Fruit fly (Drosophila melanogaster) whole organism, embryonic: ENCODE data around the gene CG8665.

Source experiments
- Bdp1 ChIP-seq: fragments of 200-800 bp; sonication (Bioruptor generic); optimal IDR thresholded peaks from 3 replicates; lab custom pipeline; 2016; ENCODE audit warnings: missing biosample characterization, missing genetic modification characterization
- CG10979 ChIP-seq: fragments of 200-800 bp; sonication (Bioruptor generic); optimal IDR thresholded peaks from 2 replicates; lab custom pipeline; 2018; ENCODE audit warnings: missing biosample characterization, mild to moderate bottlenecking, missing genetic modification characterization, moderate library complexity
- CG12155 ChIP-seq: fragments of 200-800 bp; sonication (Bioruptor generic); optimal IDR thresholded peaks from 3 replicates; lab custom pipeline; 2016; ENCODE audit warnings: missing biosample characterization, missing genetic modification characterization
- CG12942 ChIP-seq: fragments of 200-800 bp; sonication (Bioruptor generic); optimal IDR thresholded peaks from 3 replicates; lab custom pipeline; 2016; ENCODE audit warnings: missing biosample characterization, missing genetic modification characterization
- CG13624 ChIP-seq: fragments of 200-800 bp; sonication (Bioruptor generic); optimal IDR thresholded peaks from 2 replicates; lab custom pipeline; 2016; ENCODE audit warnings: missing biosample characterization, missing genetic modification characterization
- CG14965 ChIP-seq: fragments of 200-800 bp; sonication (Bioruptor generic); optimal IDR thresholded peaks from 2 replicates; lab custom pipeline; 2016; ENCODE audit warnings: missing biosample characterization, missing genetic modification characterization, borderline replicate concordance
- CG1529 ChIP-seq: fragments of 200-800 bp; sonication (Bioruptor generic); optimal IDR thresholded peaks from 3 replicates; lab custom pipeline; 2018; ENCODE audit warnings: missing biosample characterization, missing genetic modification characterization
- CG17361 ChIP-seq: fragments of 200-800 bp; sonication (Bioruptor generic); IDR thresholded peaks from 3 replicates; pipeline ENCODE4 v1.3.6; 2022; ENCODE audit warnings: missing biosample characterization, missing genetic modification characterization
- CG17912 ChIP-seq: fragments of 200-800 bp; sonication (Bioruptor generic); optimal IDR thresholded peaks from 2 replicates; lab custom pipeline; 2018; ENCODE audit warnings: missing biosample characterization, mild to moderate bottlenecking, missing genetic modification characterization
- CG2678 ChIP-seq: fragments of 200-800 bp; sonication (Bioruptor generic); optimal IDR thresholded peaks from 3 replicates; lab custom pipeline; 2019; ENCODE audit warnings: missing biosample characterization, mild to moderate bottlenecking, missing genetic modification characterization, moderate library complexity
- CG42726 ChIP-seq: fragments of 200-800 bp; sonication (Bioruptor generic); IDR thresholded peaks from 2 replicates; pipeline ENCODE4 v1.3.6; 2022; ENCODE audit warnings: missing biosample characterization, missing genetic modification characterization; ENCODE audit not compliant: partially characterized antibody
- CG6272 ChIP-seq: fragments of 200-800 bp; sonication (Bioruptor generic); IDR thresholded peaks from 2 replicates; pipeline ENCODE4 v1.3.6; 2022; ENCODE audit warnings: missing biosample characterization, missing genetic modification characterization
- CG7963 ChIP-seq: fragments of 200-800 bp; sonication (Bioruptor generic); IDR thresholded peaks from 3 replicates; pipeline ENCODE4 v1.3.6; 2022; ENCODE audit warnings: missing biosample characterization, missing genetic modification characterization; ENCODE audit not compliant: partially characterized antibody
- CG8290 ChIP-seq, 3 experiments: fragments of 200-800 bp; sonication (Bioruptor generic); optimal IDR thresholded peaks; 2 replicates each; lab custom pipeline; 2016 to 2019; ENCODE audit warnings: missing biosample characterization in 3 of 3, missing genetic modification characterization in 3 of 3, mild to moderate bottlenecking in 2 of 3, moderate library complexity in 1 of 3
- CG8478 ChIP-seq: fragments of >200 bp; optimal IDR thresholded peaks from 2 replicates; lab custom pipeline; 2018
- CG9817 ChIP-seq: fragments of 200-800 bp; sonication (Bioruptor generic); optimal IDR thresholded peaks from 2 replicates; lab custom pipeline; 2018; ENCODE audit warnings: missing biosample characterization, mild to moderate bottlenecking, missing genetic modification characterization, moderate library complexity
- CTCF ChIP-seq: fragments of 200-800 bp; sonication (Bioruptor generic); optimal IDR thresholded peaks from 2 replicates; lab custom pipeline; 2017; ENCODE audit warnings: missing biosample characterization, mild to moderate bottlenecking, missing genetic modification characterization, moderate library complexity
- Camta ChIP-seq: fragments of 200-800 bp; sonication (Bioruptor generic); optimal IDR thresholded peaks from 2 replicates; lab custom pipeline; 2016; ENCODE audit warnings: missing biosample characterization, missing genetic modification characterization
- Dip3 ChIP-seq: fragments of 200-800 bp; sonication (Bioruptor generic); optimal IDR thresholded peaks from 3 replicates; lab custom pipeline; 2016; ENCODE audit warnings: missing biosample characterization, missing genetic modification characterization
- Doc2 ChIP-seq: fragments of 200-800 bp; sonication (Bioruptor generic); IDR thresholded peaks from 2 replicates; pipeline ENCODE4 v1.3.6; 2022; ENCODE audit warnings: missing biosample characterization, missing genetic modification characterization
- E2f2 ChIP-seq: fragments of 200-800 bp; sonication (Bioruptor generic); IDR thresholded peaks from 2 replicates; pipeline ENCODE4 v1.3.6; 2022; ENCODE audit warnings: missing biosample characterization, missing genetic modification characterization
- Meics ChIP-seq: fragments of 200-800 bp; sonication (Bioruptor generic); optimal IDR thresholded peaks from 2 replicates; lab custom pipeline; 2017; ENCODE audit warnings: missing biosample characterization, mild to moderate bottlenecking, missing genetic modification characterization
- NC2α ChIP-seq: fragments of 200-800 bp; sonication (Bioruptor generic); optimal IDR thresholded peaks from 2 replicates; lab custom pipeline; 2016; ENCODE audit warnings: missing biosample characterization, missing genetic modification characterization
- NFAT ChIP-seq: fragments of 200-800 bp; sonication (Bioruptor generic); IDR thresholded peaks from 2 replicates; pipeline ENCODE4 v1.3.6; 2022; ENCODE audit warnings: missing biosample characterization, missing genetic modification characterization
- Nf-YC ChIP-seq: fragments of 200-800 bp; optimal IDR thresholded peaks from 3 replicates; lab custom pipeline; 2019; ENCODE audit warnings: missing biosample characterization, mild to moderate bottlenecking, missing genetic modification characterization, moderate library complexity
- Poxn ChIP-seq: fragments of 200-800 bp; sonication (Bioruptor generic); IDR thresholded peaks from 2 replicates; pipeline ENCODE4 v1.3.6; 2022; ENCODE audit warnings: missing biosample characterization, missing genetic modification characterization
- Rfx ChIP-seq: fragments of 200-800 bp; sonication (Bioruptor generic); IDR thresholded peaks from 2 replicates; pipeline ENCODE4 v1.3.6; 2022; ENCODE audit warnings: missing biosample characterization, missing genetic modification characterization
- Spps ChIP-seq: fragments of 200-800 bp; sonication (Bioruptor generic); optimal IDR thresholded peaks from 2 replicates; lab custom pipeline; 2018; ENCODE audit warnings: missing biosample characterization, mild to moderate bottlenecking, missing genetic modification characterization
- Xbp1 ChIP-seq: fragments of 200-800 bp; sonication (Bioruptor generic); optimal IDR thresholded peaks from 3 replicates; lab custom pipeline; 2016; ENCODE audit warnings: missing biosample characterization, mild to moderate bottlenecking, missing genetic modification characterization
- Xrp1 ChIP-seq: fragments of 200-800 bp; sonication (Bioruptor generic); IDR thresholded peaks from 2 replicates; pipeline ENCODE4 v1.3.6; 2022; ENCODE audit warnings: missing biosample characterization, missing genetic modification characterization
- btn ChIP-seq: fragments of 200-800 bp; sonication (Bioruptor generic); optimal IDR thresholded peaks from 2 replicates; lab custom pipeline; 2016; ENCODE audit warnings: missing biosample characterization, missing genetic modification characterization
- caup ChIP-seq: fragments of 200-800 bp; sonication (Bioruptor generic); optimal IDR thresholded peaks from 3 replicates; lab custom pipeline; 2017; ENCODE audit warnings: missing biosample characterization, mild to moderate bottlenecking, missing genetic modification characterization, moderate library complexity; ENCODE audit not compliant: severe bottlenecking
- ci ChIP-seq: fragments of 200-800 bp; sonication (Bioruptor generic); IDR thresholded peaks from 3 replicates; pipeline ENCODE4 v1.3.6; 2022; ENCODE audit warnings: missing biosample characterization, missing genetic modification characterization
- eyg ChIP-seq: fragments of 200-800 bp; sonication (Bioruptor generic); optimal IDR thresholded peaks from 3 replicates; lab custom pipeline; 2016; ENCODE audit warnings: missing biosample characterization, missing genetic modification characterization
- grn ChIP-seq: fragments of 200-800 bp; sonication (Bioruptor generic); optimal IDR thresholded peaks from 3 replicates; lab custom pipeline; 2017; ENCODE audit warnings: missing biosample characterization, missing genetic modification characterization
- gsb-n ChIP-seq: fragments of 200-800 bp; sonication (Bioruptor generic); optimal IDR thresholded peaks from 3 replicates; lab custom pipeline; 2018; ENCODE audit warnings: missing biosample characterization, mild to moderate bottlenecking, missing genetic modification characterization
- h ChIP-seq: fragments of >200 bp; optimal IDR thresholded peaks from 2 replicates; lab custom pipeline; 2017
- hb ChIP-seq: fragments of 200-800 bp; sonication (Bioruptor generic); IDR thresholded peaks from 3 replicates; pipeline ENCODE4 v1.3.6; 2022; ENCODE audit warnings: missing biosample characterization, missing genetic modification characterization; ENCODE audit not compliant: partially characterized antibody
- knrl ChIP-seq: fragments of 200-800 bp; sonication (Bioruptor generic); IDR thresholded peaks from 3 replicates; pipeline ENCODE4 v1.3.6; 2022; ENCODE audit warnings: missing biosample characterization, missing genetic modification characterization; ENCODE audit not compliant: partially characterized antibody
- lov ChIP-seq, 2 experiments: fragments of 200-800 bp in 1 of 2; fragments of >200 bp in 1 of 2; sonication (Bioruptor generic) in 1 of 2; IDR thresholded peaks in 1 of 2; optimal IDR thresholded peaks in 1 of 2; 2 replicates in 1 of 2; 3 replicates in 1 of 2; pipeline versions ENCODE4 v1.3.6 to Lab custom; 2017 to 2022; ENCODE audit warnings: missing biosample characterization in 1 of 2, missing genetic modification characterization in 1 of 2
- mam ChIP-seq: fragments of 200-800 bp; sonication (Bioruptor generic); optimal IDR thresholded peaks from 3 replicates; lab custom pipeline; 2016; ENCODE audit warnings: missing biosample characterization, missing genetic modification characterization
- phol ChIP-seq: fragments of 200-800 bp; sonication (Bioruptor generic); optimal IDR thresholded peaks from 3 replicates; lab custom pipeline; 2018; ENCODE audit warnings: missing biosample characterization, mild to moderate bottlenecking, missing genetic modification characterization, moderate library complexity
- pita ChIP-seq: fragments of 200-800 bp; sonication (Bioruptor generic); optimal IDR thresholded peaks from 2 replicates; lab custom pipeline; 2017; ENCODE audit warnings: missing biosample characterization, mild to moderate bottlenecking, missing genetic modification characterization
- pzg ChIP-seq: fragments of 200-800 bp; sonication (Bioruptor generic); optimal IDR thresholded peaks from 3 replicates; lab custom pipeline; 2018; ENCODE audit warnings: missing biosample characterization, mild to moderate bottlenecking, missing genetic modification characterization, moderate library complexity
- ro ChIP-seq: fragments of 200-800 bp; sonication (Bioruptor generic); IDR thresholded peaks from 2 replicates; pipeline ENCODE4 v1.3.6; 2022; ENCODE audit warnings: missing biosample characterization, missing genetic modification characterization
- sens-2 ChIP-seq: fragments of 200-800 bp; sonication (Bioruptor generic); IDR thresholded peaks from 2 replicates; pipeline ENCODE4 v1.3.6; 2022; ENCODE audit warnings: missing biosample characterization, missing genetic modification characterization
- sisA ChIP-seq: fragments of 200-800 bp; sonication (Bioruptor generic); IDR thresholded peaks from 2 replicates; pipeline ENCODE4 v1.3.6; 2022; ENCODE audit warnings: missing biosample characterization, missing genetic modification characterization
- sqz ChIP-seq: fragments of 200-800 bp; sonication (Bioruptor generic); optimal IDR thresholded peaks from 3 replicates; lab custom pipeline; 2018; ENCODE audit warnings: missing biosample characterization, mild to moderate bottlenecking, missing genetic modification characterization
- tll ChIP-seq, 2 experiments: fragments of 200-800 bp in 1 of 2; fragments of >200 bp in 1 of 2; sonication (Bioruptor generic) in 1 of 2; optimal IDR thresholded peaks; 2 replicates each; lab custom pipeline; 2017 to 2019; ENCODE audit warnings: missing biosample characterization in 2 of 2, missing genetic modification characterization in 2 of 2, mild to moderate bottlenecking in 1 of 2, moderate library complexity in 1 of 2
- ttk ChIP-seq: fragments of 200-800 bp; sonication (Bioruptor generic); IDR thresholded peaks from 2 replicates; pipeline ENCODE4 v2.1.2; 2022; ENCODE audit warnings: missing biosample characterization, missing genetic modification characterization
- unc-4 ChIP-seq: fragments of 200-800 bp; sonication (Bioruptor generic); IDR thresholded peaks from 2 replicates; pipeline ENCODE4 v1.3.6; 2022; ENCODE audit warnings: missing biosample characterization, missing genetic modification characterization; ENCODE audit not compliant: partially characterized antibody
- unpg ChIP-seq: fragments of 200-800 bp; sonication (Bioruptor generic); optimal IDR thresholded peaks from 3 replicates; lab custom pipeline; 2018; ENCODE audit warnings: missing biosample characterization, mild to moderate bottlenecking, missing genetic modification characterization, moderate library complexity

The CG8665 gene

DNA sequence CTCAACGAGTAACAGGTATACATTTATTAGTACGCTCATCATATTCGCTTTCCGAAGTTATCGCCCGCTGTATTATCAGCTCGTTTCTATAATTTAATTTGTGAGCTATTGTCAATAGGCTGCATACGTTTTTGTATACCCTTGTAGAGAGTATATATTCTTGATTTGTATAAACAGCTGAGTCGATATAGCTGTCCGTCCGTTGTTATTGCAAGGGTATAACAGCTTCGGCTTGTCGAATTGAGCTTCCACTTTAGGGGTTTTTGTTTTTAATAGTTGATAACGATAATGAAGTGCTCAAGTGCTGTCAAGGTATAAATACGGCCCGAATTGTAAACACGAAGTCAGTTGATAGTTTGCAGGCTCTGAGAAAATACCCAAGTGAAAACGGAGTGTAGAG is at the start of gene CG8665 (continued):
- no peak for TF ChIP-seq pita (GFP tag; lab: Kevin White, UChicago)
- peak; percentile 38 for TF ChIP-seq caup (GFP tag; lab: Kevin White, UChicago)
- TF ChIP-seq CG1529: no peak
- TF ChIP-seq Camta (GFP tag; lab: Kevin White, UChicago): no peak
- TF ChIP-seq knrl: no peak
- peak; percentile 68 for TF ChIP-seq CG2678
- no peak for TF ChIP-seq hb
- no peak for TF ChIP-seq CG10979 (tag; lab: Kevin White, UChicago)
- TF ChIP-seq ro (GFP tag; lab: Robert Waterston, UW): no peak
- TF ChIP-seq pzg (GFP tag; lab: Kevin White, UChicago): no peak
- no peak for TF ChIP-seq lov (optimal IDR thresholded peaks at IDR 0.05; lab: Kevin White, UChicago)
- TF ChIP-seq lov (GFP tag; IDR thresholded peaks at IDR 0.05; lab: Robert Waterston, UW): no peak
- no peak for TF ChIP-seq CG17361 (GFP tag; lab: Robert Waterston, UW)
- peak; percentile 12 for TF ChIP-seq gsb-n
- no peak for TF ChIP-seq Doc2 (GFP tag; lab: Robert Waterston, UW)
- TF ChIP-seq unpg (GFP tag; lab: Kevin White, UChicago): peak; percentile 60
- TF ChIP-seq E2f2 (GFP tag; lab: Robert Waterston, UW): no peak
- peak; percentile 70 for TF ChIP-seq CG13624 (GFP tag; lab: Kevin White, UChicago)
- no peak for TF ChIP-seq grn (GFP tag; lab: Kevin White, UChicago)
- TF ChIP-seq phol (tag; lab: Kevin White, UChicago): no peak
- TF ChIP-seq Spps (tag; lab: Kevin White, UChicago): no peak
- TF ChIP-seq CG9817 (tag; lab: Kevin White, UChicago): peak; percentile 53
- TF ChIP-seq Dip3 (GFP tag; lab: Kevin White, UChicago): peak; percentile 38
- TF ChIP-seq btn (GFP tag; lab: Kevin White, UChicago): no peak
- TF ChIP-seq Rfx (GFP tag; lab: Robert Waterston, UW): peak; percentile 67
- no peak for TF ChIP-seq Poxn (GFP tag; lab: Robert Waterston, UW)
- no peak for TF ChIP-seq CG8478 (lab: Kevin White, UChicago)
- no peak for TF ChIP-seq CG42726 (GFP tag; lab: Robert Waterston, UW)
- no peak for TF ChIP-seq sqz (GFP tag; lab: Kevin White, UChicago)
- peak; percentile 51 for TF ChIP-seq Meics
- TF ChIP-seq h (lab: Kevin White, UChicago): no peak
- no peak for TF ChIP-seq CG14965 (GFP tag; lab: Kevin White, UChicago)
- TF ChIP-seq ttk (GFP tag; lab: Robert Waterston, UW): no peak
- peak; percentile 41 for TF ChIP-seq Xbp1 (GFP tag; lab: Kevin White, UChicago)
- no peak for TF ChIP-seq unc-4 (GFP tag; lab: Robert Waterston, UW)
- peak; percentile 22 for TF ChIP-seq eyg
- peak; percentile 34; the same call in 1 of the 2 replicates for TF ChIP-seq NFAT (GFP tag; lab: Robert Waterston, UW)
- TF ChIP-seq CG6272 (GFP tag; lab: Robert Waterston, UW): no peak
- TF ChIP-seq sens-2: no peak
- TF ChIP-seq CG7963 (GFP tag; lab: Robert Waterston, UW): no peak
- no peak for TF ChIP-seq Xrp1 (GFP tag; lab: Robert Waterston, UW)
- TF ChIP-seq CG12155 (GFP tag; lab: Kevin White, UChicago): peak; percentile 33
- peak; percentile 15 for TF ChIP-seq NC2α (GFP tag; lab: Kevin White, UChicago)
- TF ChIP-seq CTCF (GFP tag; lab: Kevin White, UChicago): no peak
- no peak for TF ChIP-seq Bdp1 (GFP tag; lab: Kevin White, UChicago)
- TF ChIP-seq CG17912: peak; percentile 9
- TF ChIP-seq tll (GFP tag; optimal IDR thresholded peaks at IDR 0.05; lab: Kevin White, UChicago): no peak
- no peak for TF ChIP-seq ci
- TF ChIP-seq CG8290 (GFP tag; optimal IDR thresholded peaks at IDR 0.05; lab: Kevin White, UChicago): no peak
- TF ChIP-seq CG8290 (tag; optimal IDR thresholded peaks at IDR 0.05; lab: Kevin White, UChicago): peak in 1 of 2 experiments; percentile 69
- TF ChIP-seq CG12942 (GFP tag; lab: Kevin White, UChicago): no peak
- TF ChIP-seq mam (GFP tag; lab: Kevin White, UChicago): no peak
- no peak for TF ChIP-seq sisA (GFP tag; lab: Robert Waterston, UW)
- TF ChIP-seq Nf-YC: no peak
